Worm (Caenorhabditis elegans) whole organism, L2 larva: ENCODE measurements around the gene C04B4.5.
A peak's percentile ranks its signal among the peaks of the same experiment; 100 is the strongest.

Experiments used
- aly-2 ChIP-seq: fragments of 150-350 bp; optimal IDR thresholded peaks from 2 replicates; lab custom pipeline; 2014; ENCODE audit warnings: missing biosample characterization, missing genetic modification characterization
- crh-2 ChIP-seq: sonication (generic microtip); optimal IDR thresholded peaks from 2 replicates; lab custom pipeline; 2017; ENCODE audit warnings: missing biosample characterization, missing genetic modification characterization
- fos-1 ChIP-seq: fragments of 150-350 bp; optimal IDR thresholded peaks from 2 replicates; lab custom pipeline; 2014; ENCODE audit warnings: missing biosample characterization, missing genetic modification characterization
- lin-13 ChIP-seq: fragments of 150-350 bp; optimal IDR thresholded peaks from 2 replicates; lab custom pipeline; 2014; ENCODE audit warnings: missing biosample characterization, missing genetic modification reagents, missing genetic modification characterization
- lin-39 ChIP-seq: fragments of 150-350 bp; optimal IDR thresholded peaks from 2 replicates; lab custom pipeline; 2014; ENCODE audit warnings: missing biosample characterization, missing genetic modification reagents, missing genetic modification characterization
- nhr-12 ChIP-seq: fragments of 150-350 bp; optimal IDR thresholded peaks from 2 replicates; lab custom pipeline; 2014; ENCODE audit warnings: missing biosample characterization, missing genetic modification characterization
- snpc-4 ChIP-seq: fragments of 150-350 bp; optimal IDR thresholded peaks from 2 replicates; lab custom pipeline; 2014; ENCODE audit warnings: missing biosample characterization, missing genetic modification characterization
- unc-62 ChIP-seq: fragments of 150-350 bp; optimal IDR thresholded peaks from 2 replicates; lab custom pipeline; 2014; ENCODE audit warnings: missing biosample characterization, missing genetic modification reagents, missing genetic modification characterization
- ztf-4 ChIP-seq: fragments of 150-350 bp; optimal IDR thresholded peaks from 2 replicates; lab custom pipeline; 2014; ENCODE audit warnings: missing biosample characterization, missing genetic modification characterization

- TF ChIP-seq crh-2 (tag; lab: Kevin White, UChicago) (no peak), ztf-4 (no peak), unc-62 (GFP tag; lab: Kevin White, UChicago) (no peak), snpc-4 (tag; lab: Kevin White, UChicago) (no peak), nhr-12 (tag; lab: Kevin White, UChicago) (no peak), aly-2 (tag; lab: Kevin White, UChicago) (no peak), fos-1 (tag; lab: Kevin White, UChicago) (peak; percentile 13), lin-13 (GFP tag; lab: Kevin White, UChicago) (no peak), lin-39 (tag; lab: Kevin White, UChicago) (no peak)
Observed at ce11 chrX:12241457-12241856, 46.7 kb downstream of the C04B4.5 start, which contains the start of gene cest-3.
